Fruit fly (Drosophila melanogaster): ENCODE data around the gene CG32219.

The CG32219 gene

DNA sequence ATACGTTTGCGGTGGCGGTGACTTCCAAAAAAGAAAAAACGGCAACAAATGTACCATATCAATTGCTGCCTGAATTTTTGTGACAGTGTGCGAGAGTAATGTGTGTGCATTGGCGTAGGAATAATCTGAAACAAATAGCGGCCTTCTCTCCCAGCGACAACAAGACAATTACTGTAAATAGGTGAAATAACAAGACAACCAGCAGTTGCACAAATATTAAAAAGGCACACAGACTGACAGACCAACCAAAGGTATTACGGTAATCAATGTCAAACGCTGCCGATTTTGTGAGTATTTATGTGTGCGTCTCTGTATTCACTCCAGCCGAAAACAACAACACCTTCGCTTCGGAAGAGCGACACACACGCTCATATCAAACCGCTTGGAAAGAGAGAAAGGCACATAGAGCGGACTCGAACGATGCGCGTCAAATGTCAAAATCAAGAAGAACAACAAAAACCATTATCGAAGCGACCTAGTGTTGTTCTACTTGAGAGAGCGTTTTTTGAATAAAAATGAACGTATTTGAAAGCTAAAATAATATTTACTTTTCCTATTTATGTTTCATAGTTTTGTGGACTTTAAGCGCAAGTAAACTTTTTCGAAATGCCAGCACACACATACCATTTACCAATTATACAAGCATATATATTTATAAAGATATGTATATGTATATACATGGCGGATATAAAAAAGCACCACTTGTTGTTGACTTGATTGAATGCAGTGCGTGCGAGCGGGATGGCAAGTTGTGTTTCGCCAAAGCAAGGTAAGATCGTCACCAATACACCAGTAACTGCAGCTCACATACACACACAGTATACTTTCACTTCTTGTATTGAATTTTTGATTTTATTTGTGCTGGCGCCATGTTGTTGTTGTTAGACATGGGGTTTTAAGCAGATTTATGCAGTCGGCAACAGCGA, 43.9 kb downstream of the CG32219 start (continued):
- TF ChIP-seq prd (optimal IDR thresholded peaks at IDR 0.05), result no peak
- TF ChIP-seq prd (GFP tag; IDR thresholded peaks at IDR 0.05), result peak; percentile 61; the same call in 2 of the 3 replicates
- TF ChIP-seq CG3407 (GFP tag; optimal IDR thresholded peaks at IDR 0.05), result peak; percentile 86
- TF ChIP-seq lilli (GFP tag; optimal IDR thresholded peaks at IDR 0.05), result peak; percentile 24
- peak; percentile 21; the same call in 1 of the 2 replicates for TF ChIP-seq toy (GFP tag; IDR thresholded peaks at IDR 0.05)
- no peak for TF ChIP-seq CG9609 (GFP tag; optimal IDR thresholded peaks at IDR 0.05)
- TF ChIP-seq bsh (GFP tag; optimal IDR thresholded peaks at IDR 0.05), result peak in 1 of 2 experiments; percentile 77
- peak; percentile 33 for TF ChIP-seq CG18011 (GFP tag; optimal IDR thresholded peaks at IDR 0.05)
- TF ChIP-seq NC2β (GFP tag; optimal IDR thresholded peaks at IDR 0.05), result peak; percentile 79
- TF ChIP-seq org-1 (GFP tag; optimal IDR thresholded peaks at IDR 0.05), result peak; percentile 76
- TF ChIP-seq Dad (GFP tag; optimal IDR thresholded peaks at IDR 0.05), result peak; percentile 22
- peak; percentile 50; the same call in 1 of the 3 replicates for TF ChIP-seq Optix (GFP tag; IDR thresholded peaks at IDR 0.05)
- TF ChIP-seq gro (GFP tag; optimal IDR thresholded peaks at IDR 0.05), result peak; percentile 52
- no peak for TF ChIP-seq lmd (GFP tag; IDR thresholded peaks at IDR 0.05)
- no peak for TF ChIP-seq CG7963 (GFP tag; IDR thresholded peaks at IDR 0.05; ENCODE audit: partially characterized antibody)
- no peak for TF ChIP-seq tio (GFP tag; optimal IDR thresholded peaks at IDR 0.05)
- TF ChIP-seq CG8924 (tag; optimal IDR thresholded peaks at IDR 0.05), result peak; percentile 41
- peak; percentile 64; the same call in 1 of the 2 replicates for TF ChIP-seq wdn (GFP tag; IDR thresholded peaks at IDR 0.05)
- peak; percentile 82 for TF ChIP-seq Awh (GFP tag; IDR thresholded peaks at IDR 0.05)
- no peak for TF ChIP-seq CG31224 (GFP tag; IDR thresholded peaks at IDR 0.05)
- no peak for TF ChIP-seq CG11560 (tag; IDR thresholded peaks at IDR 0.05)
- TF ChIP-seq CG7357 (GFP tag; IDR thresholded peaks at IDR 0.05), result no peak
- peak in 1 of 2 experiments; percentile 65 for TF ChIP-seq Hr78 (GFP tag; optimal IDR thresholded peaks at IDR 0.05)
- no peak for TF ChIP-seq Poxn (GFP tag; IDR thresholded peaks at IDR 0.05)
- no peak for TF ChIP-seq gcm2 (GFP tag; optimal IDR thresholded peaks at IDR 0.05)
- TF ChIP-seq CG10267 (tag; optimal IDR thresholded peaks at IDR 0.05), result no peak
- TF ChIP-seq CG12744 (GFP tag; optimal IDR thresholded peaks at IDR 0.05), result peak; percentile 27
- TF ChIP-seq crol (GFP tag; IDR thresholded peaks at IDR 0.05), result no peak
- TF ChIP-seq Dref (GFP tag; IDR thresholded peaks at IDR 0.05), result no peak
- TF ChIP-seq CG11247 (GFP tag; IDR thresholded peaks at IDR 0.05), result peak; percentile 79
- TF ChIP-seq Hey (tag; optimal IDR thresholded peaks at IDR 0.05), result peak; percentile 25
- peak; percentile 18; the same call in 1 of the 2 replicates for TF ChIP-seq CG10366 (GFP tag; IDR thresholded peaks at IDR 0.05)
- TF ChIP-seq CG33557 (GFP tag; optimal IDR thresholded peaks at IDR 0.05), result peak; percentile 41
- TF ChIP-seq CG2199 (GFP tag; IDR thresholded peaks at IDR 0.05), result peak; percentile 83; the same call in 2 of the 3 replicates
- peak; percentile 37 for TF ChIP-seq jumu (GFP tag; optimal IDR thresholded peaks at IDR 0.05)
- peak in 1 of 2 experiments; percentile 39 for TF ChIP-seq Hr51 (GFP tag; optimal IDR thresholded peaks at IDR 0.05)
- TF ChIP-seq CG7556 (GFP tag; optimal IDR thresholded peaks at IDR 0.05), result peak; percentile 67
- TF ChIP-seq Xrp1 (GFP tag; IDR thresholded peaks at IDR 0.05), result peak; percentile 78
- peak; percentile 74 for TF ChIP-seq CG4328 (GFP tag; optimal IDR thresholded peaks at IDR 0.05)
- no peak for TF ChIP-seq CG8765 (GFP tag; IDR thresholded peaks at IDR 0.05)
- TF ChIP-seq Meics (GFP tag; optimal IDR thresholded peaks at IDR 0.05), result peak; percentile 55
- TF ChIP-seq pros (GFP tag; optimal IDR thresholded peaks at IDR 0.05), result peak; percentile 73
- TF ChIP-seq E2f2 (GFP tag; IDR thresholded peaks at IDR 0.05), result peak; percentile 50; the same call in 1 of the 2 replicates
- peak; percentile 53 for TF ChIP-seq CG17328 (GFP tag; IDR thresholded peaks at IDR 0.05)
- TF ChIP-seq CkIIα-i1 (GFP tag; IDR thresholded peaks at IDR 0.05), result no peak
- TF ChIP-seq CG12236 (GFP tag; optimal IDR thresholded peaks at IDR 0.05), result peak; percentile 74
- TF ChIP-seq wor (GFP tag; IDR thresholded peaks at IDR 0.05), result no peak
- TF ChIP-seq cg (GFP tag; optimal IDR thresholded peaks at IDR 0.05), result peak; percentile 89
- TF ChIP-seq MESR4 (GFP tag; optimal IDR thresholded peaks at IDR 0.05), result no peak

All from whole organism, embryonic.